Fruit fly (Drosophila melanogaster) whole organism, larva: ENCODE results near the gene CG13733.
A peak's percentile ranks its signal among the peaks of the same experiment; 100 is the strongest.

ENCODE experiments used
- noc ChIP-seq: fragments of 200-800 bp; sonication (Bioruptor generic); optimal IDR thresholded peaks from 3 replicates; lab custom pipeline; 2019; ENCODE audit warnings: missing biosample characterization, mild to moderate bottlenecking, missing genetic modification characterization, moderate library complexity

Gene CG13733

dm6 chr3L:17493807-17494404 lies 15.2 kb upstream of the CG13733 start:
- TF ChIP-seq noc (tag; lab: Kevin White, UChicago) = no peak

dm6 chr3L:17493256-17493655 lies 14.5 kb upstream of the CG13733 start:
- TF ChIP-seq noc (tag; lab: Kevin White, UChicago) = no peak

- TF ChIP-seq noc (tag; lab: Kevin White, UChicago) = no peak
Observed at dm6 chr3L:17491646-17492045, 12.9 kb upstream of the CG13733 start.

DNA sequence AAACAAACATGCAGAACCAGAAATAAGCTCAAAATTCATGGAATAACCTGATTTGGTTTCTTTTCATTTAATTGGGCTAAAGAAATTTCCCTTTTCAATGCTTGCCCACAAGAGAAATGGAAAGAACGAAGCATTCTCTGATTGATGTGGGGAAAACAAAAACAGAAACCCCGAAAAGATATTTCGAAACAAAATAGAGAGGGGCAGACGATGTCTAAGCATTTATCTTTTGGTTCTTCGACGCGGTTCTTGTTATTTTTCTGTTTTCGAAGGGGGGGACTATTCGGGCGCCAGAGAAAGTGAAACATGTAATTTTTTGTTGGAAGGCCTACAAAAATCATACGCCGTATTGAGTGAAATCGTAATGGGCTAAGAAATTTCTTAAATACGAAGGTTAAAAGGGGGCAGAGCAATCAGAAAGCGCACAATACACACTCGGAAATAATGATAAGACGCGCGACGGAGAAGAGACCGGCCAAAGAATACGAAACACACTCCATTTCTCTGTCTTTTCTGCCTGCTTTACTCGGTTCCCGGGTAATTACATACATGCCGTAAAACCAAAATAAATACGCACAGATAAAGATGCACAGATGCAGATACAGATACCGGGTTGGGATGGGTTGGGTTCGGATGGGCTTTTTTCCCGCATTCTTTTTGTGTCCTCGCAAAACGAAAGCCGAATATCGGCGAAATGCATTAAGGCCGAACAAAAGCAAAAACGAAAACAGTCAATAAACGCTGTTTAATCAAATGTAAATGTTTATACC lies 10.1 kb upstream of the CG13733 start:
- no peak for TF ChIP-seq noc (tag; lab: Kevin White, UChicago)

dm6 chr3L:17486794-17487726 lies 8.3 kb upstream of the CG13733 start, which contains the start of gene Oatp74D:
Gene Oatp74D (plus strand): TSS chr3L:17487118.
- TF ChIP-seq noc (tag; lab: Kevin White, UChicago) = peak; percentile 39

DNA sequence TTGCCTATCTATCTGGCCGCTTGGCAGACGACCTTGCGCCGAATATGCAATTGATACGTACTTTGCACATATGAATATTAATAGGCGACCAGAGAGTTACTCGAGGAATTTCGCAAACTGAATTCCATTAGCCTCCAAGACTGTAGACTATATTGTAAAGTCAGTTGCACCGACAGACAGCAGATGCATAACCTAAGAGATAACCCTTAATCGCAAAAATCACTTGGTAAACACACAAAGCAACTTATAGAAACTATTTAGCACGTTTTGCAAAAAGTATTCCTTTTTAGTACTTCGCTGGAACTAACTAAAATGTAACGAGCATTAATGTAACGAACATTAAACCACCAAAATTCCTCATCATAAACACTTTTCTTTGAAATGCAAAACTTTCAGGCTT lies 7.4 kb upstream of the CG13733 start, which contains the start of gene CG6333:
TSS of gene CG6333 (minus strand) at position 101 of the 400 bp plus-strand sequence.
- TF ChIP-seq noc (tag; lab: Kevin White, UChicago) = no peak

DNA sequence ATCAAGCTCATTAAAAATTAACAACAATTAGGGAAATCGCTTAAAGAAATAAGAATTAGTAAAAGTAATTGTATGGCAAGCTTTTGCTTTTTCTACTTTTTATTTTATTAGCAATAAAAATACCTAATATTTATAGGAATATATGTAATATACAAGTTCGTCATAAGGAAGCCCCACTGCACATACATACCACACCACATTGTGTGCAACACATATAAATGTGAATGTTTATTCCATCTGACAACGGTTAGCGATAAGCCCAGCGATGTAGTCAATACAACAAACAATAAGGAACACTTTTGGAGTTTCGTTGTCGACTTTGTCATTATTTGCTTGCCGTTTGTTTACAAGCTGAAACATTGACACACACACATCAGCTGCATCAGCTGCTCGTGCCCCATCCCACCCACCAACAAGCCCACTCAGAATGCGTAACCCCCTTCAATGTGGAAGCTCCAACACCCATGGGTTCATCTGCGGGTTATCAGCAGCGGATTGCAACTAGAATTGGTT lies 6.6 kb upstream of the CG13733 start:
- no peak for TF ChIP-seq noc (tag; lab: Kevin White, UChicago)

DNA sequence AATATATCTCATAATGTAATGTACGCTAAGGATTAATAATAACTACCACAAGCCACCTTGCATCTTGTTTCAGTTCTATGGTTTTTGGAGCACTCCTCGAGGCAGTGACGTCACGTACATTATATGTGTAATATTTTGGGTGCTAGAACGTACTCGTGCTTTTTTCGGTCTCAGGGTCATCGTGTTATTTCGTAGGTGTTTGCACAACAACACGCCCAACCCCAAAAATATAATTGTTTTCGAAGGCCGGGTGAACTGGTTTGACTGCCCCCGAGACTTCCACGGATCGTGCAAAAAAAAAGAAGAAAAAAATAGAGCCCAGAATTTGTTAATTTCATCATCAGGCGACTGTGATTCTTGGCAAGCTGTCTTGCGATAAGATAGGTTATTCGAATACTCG lies 2.2 kb downstream of the CG13733 start:
- no peak for TF ChIP-seq noc (tag; lab: Kevin White, UChicago)

- peak; percentile 59 for TF ChIP-seq noc (tag; lab: Kevin White, UChicago)
Observed at dm6 chr3L:17475979-17476393, 2.7 kb downstream of the CG13733 start, which contains the start of gene CG34250. Gene CG34250 (plus strand): TSS chr3L:17476222.

- no peak for TF ChIP-seq noc (tag; lab: Kevin White, UChicago)
Observed at dm6 chr3L:17474711-17475451, 3.8 kb downstream of the CG13733 start, which contains the start of the genes UQCR-Q and CG46525. Gene UQCR-Q (plus strand): TSS chr3L:17474761. Gene CG46525 (plus strand): TSS chr3L:17475220.

DNA sequence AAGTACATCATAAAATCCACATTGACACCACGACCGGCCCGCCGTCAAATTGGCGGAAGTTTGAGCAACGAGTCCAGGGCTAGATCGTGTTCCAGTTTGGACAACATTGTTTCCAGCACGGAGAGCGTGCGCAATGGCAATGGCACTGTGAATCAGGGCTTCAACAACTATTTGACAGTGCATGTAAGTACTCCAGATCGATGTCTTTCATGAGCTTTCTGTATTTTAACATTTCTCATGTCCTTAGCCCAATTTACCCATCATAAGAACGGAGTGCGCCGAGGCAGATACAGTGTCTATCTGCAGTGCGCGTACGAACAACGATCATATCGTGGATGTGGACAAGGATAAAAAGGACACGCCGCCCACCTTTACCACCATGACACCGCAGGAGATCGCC lies 4.8 kb downstream of the CG13733 start:
- no peak for TF ChIP-seq noc (tag; lab: Kevin White, UChicago)

DNA sequence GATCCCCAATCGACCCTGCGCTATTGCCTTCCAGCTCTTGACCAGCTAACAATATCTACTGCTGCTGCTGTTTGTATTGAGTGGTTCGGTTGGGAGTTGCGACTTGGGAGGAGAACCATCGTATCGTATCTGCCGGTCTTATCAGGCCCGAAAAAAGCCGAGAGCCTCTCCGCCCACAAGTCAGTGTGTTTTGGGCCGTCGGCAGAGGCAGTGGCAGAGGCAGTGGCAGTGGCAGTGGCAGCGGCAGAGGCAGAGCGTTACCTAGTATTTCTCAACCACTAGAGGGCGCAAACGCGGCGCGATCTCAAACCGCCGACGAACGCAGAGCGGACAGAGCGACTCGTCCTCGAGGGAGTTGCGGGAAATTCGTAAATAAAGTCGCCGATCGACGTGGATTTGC lies 8.6 kb downstream of the CG13733 start, which contains the start of gene SecCl:
TSS of gene SecCl (plus strand) at position 18 of the 400 bp plus-strand sequence.
- no peak for TF ChIP-seq noc (tag; lab: Kevin White, UChicago)

DNA sequence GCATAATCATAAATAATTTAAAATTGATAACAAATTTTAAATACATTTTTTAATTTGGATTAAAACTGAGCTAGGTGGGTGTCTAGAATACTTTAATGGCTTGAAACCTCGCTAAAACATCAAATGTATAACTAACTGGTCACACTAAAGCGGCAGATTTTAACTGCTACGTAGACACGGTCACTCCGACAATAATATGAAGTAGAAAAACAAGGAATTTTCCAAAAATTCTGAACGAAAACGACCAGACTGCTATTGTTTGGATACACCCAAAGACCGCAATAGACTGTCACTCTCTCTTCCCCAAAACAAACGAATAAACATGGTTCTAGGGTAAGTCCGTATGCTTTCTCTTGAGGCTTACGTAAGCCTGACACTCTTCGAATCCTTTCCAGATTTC lies 12.9 kb downstream of the CG13733 start, which contains the start of gene QIL1:
TSS of gene QIL1 (plus strand) at position 142 of the 400 bp plus-strand sequence.
- TF ChIP-seq noc (tag; lab: Kevin White, UChicago) = peak; percentile 23

dm6 chr3L:17462474-17462873 lies 16.3 kb downstream of the CG13733 start:
- no peak for TF ChIP-seq noc (tag; lab: Kevin White, UChicago)
